Fruit fly (Drosophila melanogaster) S2 (cell line): ENCODE measurements around the gene Jhbp7.

ENCODE experiments used
- CG8478 ChIP-seq: fragments of >200 bp; optimal IDR thresholded peaks from 2 replicates; lab custom pipeline; 2018
- CTCF ChIP-seq, 2 experiments: fragments of >200 bp; optimal IDR thresholded peaks; 2 replicates each; lab custom pipeline; 2018

DNA sequence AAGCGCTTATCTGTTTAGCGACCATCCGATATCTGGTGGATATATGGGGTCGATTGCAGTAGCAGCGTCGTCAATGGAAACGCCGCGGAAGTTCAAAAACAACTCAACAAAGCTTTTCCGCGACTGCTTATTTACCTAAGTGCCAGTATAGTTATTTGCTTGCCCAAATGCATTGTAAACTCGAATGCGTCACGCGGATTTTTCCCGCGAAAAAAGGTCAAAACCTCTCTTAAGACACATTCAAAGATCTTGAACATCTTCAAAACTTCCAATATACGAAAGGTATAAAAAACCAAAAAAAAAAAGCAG lies 28.7 kb upstream of the Jhbp7 start:
- TF ChIP-seq CG8478 (lab: Kevin White, UChicago) (no peak), CTCF (optimal IDR thresholded peaks at IDR 0.05; lab: Kevin White, UChicago) (no peak)
